Worm (Caenorhabditis elegans) whole organism, L2 larva: ENCODE data around the gene gly-6.

Experiments used
- C34F6.9 ChIP-seq: fragments of 150-350 bp; optimal IDR thresholded peaks from 2 replicates; lab custom pipeline; 2014; ENCODE audit warnings: missing biosample characterization, missing genetic modification characterization
- F13H6.1 ChIP-seq: sonication (generic microtip); optimal IDR thresholded peaks from 2 replicates; lab custom pipeline; 2016; ENCODE audit warnings: missing genetic modification characterization, missing compliant biosample characterization
- R02D3.7 ChIP-seq: fragments of 150-350 bp; optimal IDR thresholded peaks from 2 replicates; lab custom pipeline; 2014; ENCODE audit warnings: missing biosample characterization, missing genetic modification characterization
- Y55F3AM.14 ChIP-seq: fragments of 200-800 bp; sonication (Bioruptor generic); optimal IDR thresholded peaks from 2 replicates; lab custom pipeline; 2018; ENCODE audit warnings: mild to moderate bottlenecking, missing genetic modification characterization, missing compliant biosample characterization
- ZK546.5 ChIP-seq: sonication (generic microtip); optimal IDR thresholded peaks from 2 replicates; lab custom pipeline; 2017; ENCODE audit warnings: missing biosample characterization, missing genetic modification characterization
- blmp-1 ChIP-seq: sonication (generic microtip); optimal IDR thresholded peaks from 2 replicates; lab custom pipeline; 2017; ENCODE audit warnings: missing genetic modification characterization, mild to moderate bottlenecking, missing compliant biosample characterization, antibody characterized with exemption, moderate library complexity; ENCODE audit not compliant: insufficient read depth
- ceh-82 ChIP-seq: fragments of 150-350 bp; optimal IDR thresholded peaks from 2 replicates; lab custom pipeline; 2014; ENCODE audit warnings: missing biosample characterization, missing genetic modification characterization
- crh-2 ChIP-seq: sonication (generic microtip); optimal IDR thresholded peaks from 2 replicates; lab custom pipeline; 2017; ENCODE audit warnings: missing biosample characterization, missing genetic modification characterization
- dmd-4 ChIP-seq: sonication (generic microtip); optimal IDR thresholded peaks from 2 replicates; lab custom pipeline; 2017; ENCODE audit warnings: missing biosample characterization, missing genetic modification characterization
- egl-27 ChIP-seq: sonication (generic microtip); optimal IDR thresholded peaks from 3 replicates; lab custom pipeline; 2017; ENCODE audit warnings: missing biosample characterization, missing genetic modification reagents, missing genetic modification characterization
- elt-1 ChIP-seq: fragments of 150-350 bp; optimal IDR thresholded peaks from 2 replicates; lab custom pipeline; 2014; ENCODE audit warnings: missing biosample characterization, missing genetic modification characterization
- elt-3 ChIP-seq: sonication (generic microtip); optimal IDR thresholded peaks from 2 replicates; lab custom pipeline; 2017; ENCODE audit warnings: missing biosample characterization, missing genetic modification characterization
- gmeb-1 ChIP-seq: fragments of 150-350 bp; optimal IDR thresholded peaks from 2 replicates; lab custom pipeline; 2014; ENCODE audit warnings: missing biosample characterization, missing genetic modification characterization
- lsy-2 ChIP-seq, 2 experiments: fragments of 150-350 bp in 1 of 2; sonication (generic microtip) in 1 of 2; optimal IDR thresholded peaks; 2 replicates each; lab custom pipeline; 2014 to 2017; ENCODE audit warnings: missing biosample characterization in 2 of 2, missing genetic modification characterization in 2 of 2
- mab-5 ChIP-seq: fragments of 150-350 bp; optimal IDR thresholded peaks from 2 replicates; lab custom pipeline; 2014; ENCODE audit warnings: missing biosample characterization, missing genetic modification characterization
- mdl-1 ChIP-seq, 2 experiments: fragments of 150-350 bp in 1 of 2; sonication (generic microtip) in 1 of 2; optimal IDR thresholded peaks; 2 replicates each; lab custom pipeline; 2017; ENCODE audit warnings: missing biosample characterization in 2 of 2, missing genetic modification characterization in 2 of 2
- nhr-11 ChIP-seq: fragments of 150-350 bp; optimal IDR thresholded peaks from 2 replicates; lab custom pipeline; 2014; ENCODE audit warnings: missing biosample characterization, missing genetic modification characterization
- nhr-129 ChIP-seq: fragments of 150-350 bp; optimal IDR thresholded peaks from 2 replicates; lab custom pipeline; 2014; ENCODE audit warnings: missing biosample characterization, missing genetic modification characterization
- nhr-23 ChIP-seq: fragments of 150-350 bp; optimal IDR thresholded peaks from 2 replicates; lab custom pipeline; 2014; ENCODE audit warnings: missing biosample characterization, missing genetic modification reagents, missing genetic modification characterization
- nhr-237 ChIP-seq: fragments of 150-350 bp; optimal IDR thresholded peaks from 2 replicates; lab custom pipeline; 2014; ENCODE audit warnings: missing biosample characterization, missing genetic modification characterization
- nhr-25 ChIP-seq: fragments of 150-350 bp; sonication (generic microtip); optimal IDR thresholded peaks from 3 replicates; lab custom pipeline; 2014; ENCODE audit warnings: missing biosample characterization, missing genetic modification characterization
- nhr-6 ChIP-seq: fragments of 150-350 bp; optimal IDR thresholded peaks from 2 replicates; lab custom pipeline; 2014; ENCODE audit warnings: missing biosample characterization, missing genetic modification characterization
- nhr-77 ChIP-seq: fragments of 150-350 bp; optimal IDR thresholded peaks from 2 replicates; lab custom pipeline; 2014; ENCODE audit warnings: missing biosample characterization, missing genetic modification characterization
- peb-1 ChIP-seq: fragments of 150-350 bp; optimal IDR thresholded peaks from 2 replicates; lab custom pipeline; 2014; ENCODE audit warnings: missing biosample characterization, missing genetic modification characterization
- sem-4 ChIP-seq: fragments of 150-350 bp; optimal IDR thresholded peaks from 2 replicates; lab custom pipeline; 2014; ENCODE audit warnings: missing biosample characterization, missing genetic modification reagents, missing genetic modification characterization
- skn-1 ChIP-seq: sonication (generic microtip); optimal IDR thresholded peaks from 2 replicates; lab custom pipeline; 2017; ENCODE audit warnings: missing biosample characterization, missing genetic modification characterization
- sma-3 ChIP-seq: sonication (generic microtip); optimal IDR thresholded peaks from 2 replicates; lab custom pipeline; 2016; ENCODE audit warnings: missing genetic modification reagents, missing genetic modification characterization, missing compliant biosample characterization
- sma-9 ChIP-seq, 2 experiments: fragments of 150-350 bp in 1 of 2; sonication (generic microtip) in 1 of 2; optimal IDR thresholded peaks; 2 replicates each; lab custom pipeline; 2014 to 2016; ENCODE audit warnings: missing genetic modification characterization in 2 of 2, mild to moderate bottlenecking in 1 of 2, missing biosample characterization in 1 of 2, missing compliant biosample characterization in 1 of 2, missing genetic modification reagents in 1 of 2, moderate library complexity in 1 of 2
- snpc-4 ChIP-seq: fragments of 150-350 bp; optimal IDR thresholded peaks from 2 replicates; lab custom pipeline; 2014; ENCODE audit warnings: missing biosample characterization, missing genetic modification characterization
- unc-39 ChIP-seq: fragments of 150-350 bp; optimal IDR thresholded peaks from 2 replicates; lab custom pipeline; 2014; ENCODE audit warnings: missing biosample characterization, missing genetic modification characterization
- unc-55 ChIP-seq: fragments of 150-350 bp; sonication (generic microtip); optimal IDR thresholded peaks from 3 replicates; lab custom pipeline; 2014; ENCODE audit warnings: missing biosample characterization, missing genetic modification reagents, missing genetic modification characterization
- zag-1 ChIP-seq: fragments of 150-350 bp; optimal IDR thresholded peaks from 2 replicates; lab custom pipeline; 2014; ENCODE audit warnings: missing biosample characterization, missing genetic modification characterization
- ztf-1 ChIP-seq: fragments of 200-800 bp; sonication (Bioruptor generic); conservative IDR thresholded peaks from 2 replicates; pipeline ENCODE4 v1.3.6; 2022; ENCODE audit warnings: missing genetic modification characterization, missing compliant biosample characterization
- ztf-4 ChIP-seq: fragments of 150-350 bp; optimal IDR thresholded peaks from 2 replicates; lab custom pipeline; 2014; ENCODE audit warnings: missing biosample characterization, missing genetic modification characterization

gly-6 gene

ce11 chrIII:4323859-4324258, 7.2 kb downstream of the gly-6 start, which contains the start of gene H38K22.9:
TSS of gene H38K22.9 (plus strand) at chrIII:4324159.
- TF ChIP-seq Y55F3AM.14 (GFP tag; lab: Kevin White, UChicago) (no peak), R02D3.7 (tag; lab: Kevin White, UChicago) (no peak), elt-1 (tag; lab: Kevin White, UChicago) (no peak), nhr-6 (tag; lab: Kevin White, UChicago) (no peak), F13H6.1 (tag; lab: Kevin White, UChicago) (no peak), C34F6.9 (no peak), ceh-82 (tag; lab: Kevin White, UChicago) (no peak), gmeb-1 (tag; lab: Kevin White, UChicago) (no peak), snpc-4 (tag; lab: Kevin White, UChicago) (no peak), nhr-237 (tag; lab: Kevin White, UChicago) (no peak), ztf-4 (tag; lab: Kevin White, UChicago) (no peak), mab-5 (tag; lab: Kevin White, UChicago) (no peak), nhr-77 (no peak), nhr-11 (tag; lab: Kevin White, UChicago) (no peak), mdl-1 (tag; optimal IDR thresholded peaks at IDR 0.05; lab: Kevin White, UChicago) (no peak), sma-3 (no peak), dmd-4 (tag; lab: Kevin White, UChicago) (no peak)

DNA sequence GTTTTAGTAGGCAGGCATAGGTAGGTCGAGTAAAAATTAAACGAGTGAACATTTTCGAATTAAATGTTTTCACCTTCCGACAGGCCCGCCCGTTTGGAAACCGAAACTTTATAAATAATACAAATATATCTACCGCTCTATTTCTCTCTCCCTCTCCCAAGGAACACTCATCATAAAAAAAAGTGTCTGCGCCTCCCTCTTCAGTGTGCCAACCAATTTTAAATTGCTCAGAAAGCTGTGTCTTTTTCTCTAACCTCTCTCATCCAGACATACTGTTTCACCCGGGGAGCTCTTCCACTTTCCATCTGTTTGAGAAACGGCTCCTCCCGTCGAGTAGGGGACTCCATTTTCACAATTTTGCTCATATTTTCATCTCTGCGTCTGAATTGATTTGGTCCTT, 7.9 kb downstream of the gly-6 start:
- peak in 1 of 2 experiments; percentile 54 for TF ChIP-seq lsy-2 (tag; optimal IDR thresholded peaks at IDR 0.05; lab: Kevin White, UChicago)
- TF ChIP-seq unc-55 = peak; percentile 85
- TF ChIP-seq ZK546.5 (tag; lab: Kevin White, UChicago) = no peak
- no peak for TF ChIP-seq blmp-1 (tag; lab: Kevin White, UChicago)
- peak; percentile 5 for TF ChIP-seq sem-4 (tag; lab: Kevin White, UChicago)
- TF ChIP-seq mab-5 (tag; lab: Kevin White, UChicago) = peak; percentile 72
- peak; percentile 31 for TF ChIP-seq crh-2 (tag; lab: Kevin White, UChicago)
- TF ChIP-seq F13H6.1 (tag; lab: Kevin White, UChicago) = peak; percentile 70
- TF ChIP-seq nhr-129 = peak; percentile 6
- peak; percentile 43 for TF ChIP-seq sma-9 (GFP tag; optimal IDR thresholded peaks at IDR 0.05; lab: Kevin White, UChicago)
- TF ChIP-seq sma-9 (tag; optimal IDR thresholded peaks at IDR 0.05; lab: Kevin White, UChicago) = no peak
- peak; percentile 79 for TF ChIP-seq C34F6.9
- no peak for TF ChIP-seq nhr-25 (tag; lab: Kevin White, UChicago)
- TF ChIP-seq zag-1 (tag; lab: Kevin White, UChicago) = peak; percentile 1

- TF ChIP-seq lsy-2 (tag; optimal IDR thresholded peaks at IDR 0.05; lab: Kevin White, UChicago) (no peak), snpc-4 (tag; lab: Kevin White, UChicago) (no peak), elt-3 (tag; lab: Kevin White, UChicago) (no peak)
Observed at ce11 chrIII:4321399-4321798, 9.6 kb downstream of the gly-6 start, which contains the start of gene H38K22.7. TSS of gene H38K22.7 (plus strand) at chrIII:4321699.

ce11 chrIII:4320113-4320512, 10.9 kb downstream of the gly-6 start, which contains the start of gene H38K22.6:
TSS of gene H38K22.6 (plus strand) at chrIII:4320413.
- TF ChIP-seq sma-9 (GFP tag; optimal IDR thresholded peaks at IDR 0.05; lab: Kevin White, UChicago) = no peak
- TF ChIP-seq sma-9 (tag; optimal IDR thresholded peaks at IDR 0.05; lab: Kevin White, UChicago) = no peak
- no peak for TF ChIP-seq ceh-82 (tag; lab: Kevin White, UChicago)
- no peak for TF ChIP-seq nhr-6 (tag; lab: Kevin White, UChicago)
- TF ChIP-seq ztf-1 = no peak
- TF ChIP-seq nhr-11 (tag; lab: Kevin White, UChicago) = no peak
- no peak for TF ChIP-seq egl-27 (tag; lab: Kevin White, UChicago)
- TF ChIP-seq mdl-1 (tag; optimal IDR thresholded peaks at IDR 0.05; lab: Kevin White, UChicago) = no peak
- TF ChIP-seq lsy-2 (tag; optimal IDR thresholded peaks at IDR 0.05; lab: Kevin White, UChicago) = no peak
- TF ChIP-seq skn-1 (tag; lab: Kevin White, UChicago) = no peak
- no peak for TF ChIP-seq nhr-23 (tag; lab: Kevin White, UChicago)
- no peak for TF ChIP-seq unc-39 (tag; lab: Kevin White, UChicago)
- TF ChIP-seq ZK546.5 (tag; lab: Kevin White, UChicago) = no peak
- TF ChIP-seq peb-1 = no peak
- TF ChIP-seq nhr-77 = no peak
